Worm (Caenorhabditis elegans) whole organism, midembryonic: Measurements from ENCODE around the gene rnst-2.

Source experiments
- klf-2 ChIP-seq: fragments of 200-800 bp; sonication (Bioruptor generic); conservative IDR thresholded peaks from 2 replicates; pipeline ENCODE4 v1.3.6; 2022; ENCODE audit warnings: missing genetic modification reagents, missing genetic modification characterization, missing compliant biosample characterization
- med-1 ChIP-seq: sonication (generic microtip); optimal IDR thresholded peaks from 2 replicates; lab custom pipeline; 2017; ENCODE audit warnings: missing genetic modification characterization, mild to moderate bottlenecking, missing compliant biosample characterization, antibody characterized with exemption, missing genetic modification reagents; ENCODE audit not compliant: insufficient read depth

DNA sequence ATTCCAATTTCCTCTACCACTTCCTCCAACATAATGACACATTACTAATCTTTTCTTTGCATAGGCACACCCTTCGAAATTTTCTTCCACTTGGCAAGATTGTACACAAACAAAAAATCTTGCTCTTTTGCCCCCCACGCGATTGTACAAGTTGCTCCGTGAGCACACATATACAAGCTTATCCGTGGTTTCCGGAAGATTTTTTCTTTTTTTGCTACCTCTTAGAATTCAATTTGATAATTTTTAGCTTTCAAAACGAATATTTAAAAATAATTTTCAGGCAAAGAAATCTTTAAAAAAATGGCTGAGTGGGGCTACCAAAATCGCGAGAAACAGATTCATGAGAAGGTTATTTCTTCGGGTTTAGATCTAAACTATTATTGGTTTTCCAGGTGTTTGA lies 51.3 kb downstream of the rnst-2 start, which contains the start of gene Y50D4B.1:
- TF ChIP-seq med-1 (GFP tag; lab: Kevin White, UChicago) (no peak), klf-2 (GFP tag; lab: Robert Waterston, UW) (no peak)
